Fruit fly (Drosophila melanogaster) whole organism, larva: ENCODE measurements around the gene CSN8.

ENCODE experiments used
- noc ChIP-seq: fragments of 200-800 bp; sonication (Bioruptor generic); optimal IDR thresholded peaks from 3 replicates; lab custom pipeline; 2019; ENCODE audit warnings: missing biosample characterization, mild to moderate bottlenecking, missing genetic modification characterization, moderate library complexity

The CSN8 gene

DNA sequence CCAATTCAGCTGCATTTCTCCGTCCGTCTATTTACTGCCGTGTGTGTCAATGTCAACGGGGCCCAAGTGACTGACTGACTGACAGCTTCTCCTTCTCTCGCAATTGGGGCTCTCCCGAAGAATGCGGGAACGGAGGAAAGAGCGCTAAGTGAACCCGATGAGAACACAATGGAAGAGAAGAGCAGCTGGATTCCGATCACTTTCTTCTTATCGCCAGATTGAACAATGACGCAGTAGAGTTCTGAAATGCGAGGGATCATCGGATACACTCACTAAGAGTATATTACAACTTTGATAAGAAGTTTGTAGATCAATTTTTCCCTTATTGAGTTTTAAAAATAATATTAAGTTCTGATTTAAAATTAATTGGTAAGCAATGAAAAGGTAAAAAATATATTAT, 46.9 kb downstream of the CSN8 start, which contains the start of gene Naglu:
TSS of gene Naglu (minus strand) at position 339 of the 400 bp plus-strand sequence.
- TF ChIP-seq noc (tag; lab: Kevin White, UChicago) = no peak
